Worm (Caenorhabditis elegans) whole organism, L3 larva: Measurements from ENCODE around the gene frpr-15.

ENCODE experiments used
- R02D3.7 ChIP-seq: fragments of 150-350 bp; optimal IDR thresholded peaks from 2 replicates; lab custom pipeline; 2014; ENCODE audit warnings: missing biosample characterization, missing genetic modification characterization
- pha-4 ChIP-seq: fragments of 150-350 bp; optimal IDR thresholded peaks from 2 replicates; lab custom pipeline; 2014; ENCODE audit warnings: missing biosample characterization, missing genetic modification reagents, missing genetic modification characterization

- no peak for TF ChIP-seq R02D3.7 (tag; lab: Kevin White, UChicago)
- no peak for TF ChIP-seq pha-4 (tag; lab: Kevin White, UChicago)
Measured at ce11 chrV:12719713-12720112, 39.8 kb downstream of the frpr-15 start, which contains the start of gene R11D1.7.
